Worm (Caenorhabditis elegans) whole organism, L4 larva: Measurements from ENCODE around the gene egl-36.

Experiments
- F10B5.3 ChIP-seq: sonication (generic microtip); optimal IDR thresholded peaks from 2 replicates; lab custom pipeline; 2016; ENCODE audit warnings: mild to moderate bottlenecking, missing genetic modification characterization, missing compliant biosample characterization
- F49E8.2 ChIP-seq: sonication (generic microtip); optimal IDR thresholded peaks from 2 replicates; lab custom pipeline; 2016; ENCODE audit warnings: missing compliant biosample characterization, mild to moderate bottlenecking, missing genetic modification characterization, borderline replicate concordance
- T20F7.1 ChIP-seq: fragments of 200-800 bp; sonication (Bioruptor generic); optimal IDR thresholded peaks from 2 replicates; lab custom pipeline; 2018; ENCODE audit warnings: mild to moderate bottlenecking, missing genetic modification characterization, missing compliant biosample characterization
- ZK337.2 ChIP-seq: fragments of 200-800 bp; sonication (Bioruptor generic); IDR thresholded peaks from 2 replicates; pipeline ENCODE4 v1.3.6; 2022; ENCODE audit warnings: missing genetic modification reagents, missing genetic modification characterization, missing compliant biosample characterization
- aha-1 ChIP-seq: fragments of 150-350 bp; peaks from one replicate; lab custom pipeline; 2014; ENCODE audit warnings: missing biosample characterization, missing genetic modification characterization
- ceh-20 ChIP-seq: fragments of 200-800 bp; sonication (Bioruptor generic); IDR thresholded peaks from 2 replicates; pipeline ENCODE4 v1.3.6; 2022; ENCODE audit warnings: missing genetic modification reagents, missing genetic modification characterization, missing compliant biosample characterization
- ceh-28 ChIP-seq: fragments of 150-350 bp; optimal IDR thresholded peaks from 2 replicates; lab custom pipeline; 2014; ENCODE audit warnings: missing biosample characterization, missing genetic modification reagents, missing genetic modification characterization
- ceh-32 ChIP-seq: sonication (generic microtip); optimal IDR thresholded peaks from 2 replicates; lab custom pipeline; 2016; ENCODE audit warnings: mild to moderate bottlenecking, missing genetic modification characterization, missing compliant biosample characterization; ENCODE audit not compliant: poor library complexity
- ceh-44 ChIP-seq: fragments of 200-800 bp; sonication (Bioruptor generic); IDR thresholded peaks from 2 replicates; pipeline ENCODE4 v1.3.6; 2022; ENCODE audit warnings: missing genetic modification reagents, missing genetic modification characterization, missing compliant biosample characterization
- ceh-82 ChIP-seq: sonication (generic microtip); optimal IDR thresholded peaks from 2 replicates; lab custom pipeline; 2017; ENCODE audit warnings: missing biosample characterization, missing genetic modification characterization
- cey-2 ChIP-seq: sonication (generic microtip); optimal IDR thresholded peaks from 3 replicates; lab custom pipeline; 2017; ENCODE audit warnings: missing genetic modification characterization, mild to moderate bottlenecking, missing compliant biosample characterization, antibody characterized with exemption, borderline replicate concordance; ENCODE audit not compliant: insufficient read depth
- ctbp-1 ChIP-seq: fragments of 200-800 bp; sonication (Bioruptor generic); IDR thresholded peaks from 2 replicates; pipeline ENCODE4 v1.3.6; 2022; ENCODE audit warnings: missing genetic modification reagents, missing genetic modification characterization, missing compliant biosample characterization
- daf-12 ChIP-seq: fragments of 150-350 bp; optimal IDR thresholded peaks from 2 replicates; lab custom pipeline; 2014; ENCODE audit warnings: missing biosample characterization, missing genetic modification reagents, missing genetic modification characterization
- daf-19 ChIP-seq: fragments of 200-800 bp; sonication (Bioruptor generic); conservative IDR thresholded peaks from 2 replicates; pipeline ENCODE4 v1.3.6; 2022; ENCODE audit warnings: missing genetic modification characterization, missing compliant biosample characterization
- dmd-6 ChIP-seq: fragments of 200-800 bp; sonication (Bioruptor generic); IDR thresholded peaks from 2 replicates; pipeline ENCODE4 v1.3.6; 2022; ENCODE audit warnings: missing genetic modification reagents, missing genetic modification characterization, missing compliant biosample characterization
- dmd-9 ChIP-seq: fragments of 200-800 bp; sonication (Bioruptor generic); IDR thresholded peaks from 2 replicates; pipeline ENCODE4 v1.3.6; 2022; ENCODE audit warnings: missing genetic modification reagents, missing genetic modification characterization, missing compliant biosample characterization
- dve-1 ChIP-seq: sonication (generic microtip); optimal IDR thresholded peaks from 2 replicates; lab custom pipeline; 2017; ENCODE audit warnings: antibody characterized with exemption, mild to moderate bottlenecking, missing genetic modification characterization, missing compliant biosample characterization; ENCODE audit not compliant: insufficient read depth
- fkh-10 ChIP-seq: fragments of 150-350 bp; optimal IDR thresholded peaks from 2 replicates; lab custom pipeline; 2014; ENCODE audit warnings: missing biosample characterization, missing genetic modification reagents, missing genetic modification characterization
- fos-1 ChIP-seq: fragments of 150-350 bp; optimal IDR thresholded peaks from 2 replicates; lab custom pipeline; 2014; ENCODE audit warnings: missing biosample characterization, missing genetic modification characterization
- gei-8 ChIP-seq: fragments of 200-800 bp; sonication (Bioruptor generic); optimal IDR thresholded peaks from 2 replicates; lab custom pipeline; 2018; ENCODE audit warnings: mild to moderate bottlenecking, missing genetic modification characterization, missing compliant biosample characterization
- hlh-30 ChIP-seq: sonication (generic microtip); optimal IDR thresholded peaks from 2 replicates; lab custom pipeline; 2017; ENCODE audit warnings: antibody characterized with exemption, mild to moderate bottlenecking, missing genetic modification characterization, missing compliant biosample characterization; ENCODE audit not compliant: insufficient read depth
- lim-7 ChIP-seq: fragments of 200-800 bp; sonication (Bioruptor generic); IDR thresholded peaks from 2 replicates; pipeline ENCODE4 v1.3.6; 2022; ENCODE audit warnings: missing genetic modification characterization, missing compliant biosample characterization
- lin-1 ChIP-seq: fragments of 200-800 bp; sonication (Bioruptor generic); IDR thresholded peaks from 2 replicates; pipeline ENCODE4 v1.3.6; 2022; ENCODE audit warnings: missing genetic modification reagents, missing genetic modification characterization, missing compliant biosample characterization
- lin-15B ChIP-seq: fragments of 150-350 bp; sonication (generic microtip); optimal IDR thresholded peaks from 3 replicates; lab custom pipeline; 2014; ENCODE audit warnings: missing biosample characterization, missing genetic modification characterization
- lin-39 ChIP-seq: fragments of 150-350 bp; optimal IDR thresholded peaks from 2 replicates; lab custom pipeline; 2014; ENCODE audit warnings: missing biosample characterization, missing genetic modification reagents, missing genetic modification characterization
- lir-3 ChIP-seq: sonication (generic microtip); optimal IDR thresholded peaks from 2 replicates; lab custom pipeline; 2016; ENCODE audit warnings: mild to moderate bottlenecking, missing genetic modification characterization, missing compliant biosample characterization
- lsy-2 ChIP-seq, 2 experiments: fragments of 150-350 bp in 1 of 2; sonication (generic microtip) in 1 of 2; optimal IDR thresholded peaks; 2 replicates each; lab custom pipeline; 2014 to 2017; ENCODE audit warnings: missing biosample characterization in 2 of 2, missing genetic modification characterization in 2 of 2
- mdl-1 ChIP-seq, 2 experiments: fragments of 150-350 bp in 1 of 2; sonication (generic microtip) in 1 of 2; optimal IDR thresholded peaks; 2 replicates each; lab custom pipeline; 2014 to 2017; ENCODE audit warnings: missing biosample characterization in 2 of 2, missing genetic modification characterization in 2 of 2
- mdt-29 ChIP-seq: fragments of 200-800 bp; sonication (Bioruptor generic); IDR thresholded peaks from 2 replicates; pipeline ENCODE4 v1.3.6; 2022; ENCODE audit warnings: missing genetic modification reagents, missing genetic modification characterization, missing compliant biosample characterization
- mep-1 ChIP-seq: fragments of 150-350 bp; sonication (generic microtip); optimal IDR thresholded peaks from 3 replicates; lab custom pipeline; 2014; ENCODE audit warnings: missing biosample characterization, missing genetic modification characterization
- mes-2 ChIP-seq: sonication (generic microtip); optimal IDR thresholded peaks from 2 replicates; lab custom pipeline; 2016; ENCODE audit warnings: missing genotype, mild to moderate bottlenecking, missing genetic modification characterization, missing compliant biosample characterization; ENCODE audit not compliant: poor library complexity, severe bottlenecking
- nhr-111 ChIP-seq: fragments of 200-800 bp; sonication (Bioruptor generic); optimal IDR thresholded peaks from 2 replicates; lab custom pipeline; 2018; ENCODE audit warnings: mild to moderate bottlenecking, missing genetic modification characterization, missing compliant biosample characterization
- nhr-25 ChIP-seq: sonication (generic microtip); optimal IDR thresholded peaks from 2 replicates; lab custom pipeline; 2017; ENCODE audit warnings: missing genetic modification characterization, mild to moderate bottlenecking, missing compliant biosample characterization, antibody characterized with exemption, moderate library complexity, borderline replicate concordance; ENCODE audit not compliant: insufficient read depth
- nhr-28 ChIP-seq: fragments of 150-350 bp; optimal IDR thresholded peaks from 2 replicates; lab custom pipeline; 2014; ENCODE audit warnings: missing biosample characterization, missing genetic modification characterization
- nhr-48 ChIP-seq: sonication (generic microtip); optimal IDR thresholded peaks from 2 replicates; lab custom pipeline; 2016; ENCODE audit warnings: mild to moderate bottlenecking, missing genetic modification characterization, missing compliant biosample characterization
- nhr-6 ChIP-seq: fragments of 150-350 bp; optimal IDR thresholded peaks from 2 replicates; lab custom pipeline; 2014; ENCODE audit warnings: missing biosample characterization, missing genetic modification characterization
- nhr-76 ChIP-seq: fragments of 150-350 bp; optimal IDR thresholded peaks from 2 replicates; lab custom pipeline; 2014; ENCODE audit warnings: missing biosample characterization, missing genetic modification characterization
- nhr-77 ChIP-seq: fragments of 150-350 bp; optimal IDR thresholded peaks from 2 replicates; lab custom pipeline; 2014; ENCODE audit warnings: missing biosample characterization, missing genetic modification characterization
- pha-4 ChIP-seq, 2 experiments: fragments of 150-350 bp in 1 of 2; fragments of 200-800 bp in 1 of 2; sonication (Bioruptor generic) in 1 of 2; IDR thresholded peaks in 1 of 2; optimal IDR thresholded peaks in 1 of 2; 2 replicates each; pipeline versions ENCODE4 v1.3.6 to Lab custom; 2014 to 2022; ENCODE audit warnings: missing genetic modification characterization in 2 of 2, missing genetic modification reagents in 2 of 2, missing biosample characterization in 1 of 2, missing compliant biosample characterization in 1 of 2
- rbr-2 ChIP-seq: sonication (generic microtip); optimal IDR thresholded peaks from 2 replicates; lab custom pipeline; 2016; ENCODE audit warnings: missing genotype, missing genetic modification characterization, missing compliant biosample characterization
- saeg-2 ChIP-seq: fragments of 200-800 bp; sonication (Bioruptor generic); IDR thresholded peaks from 2 replicates; pipeline ENCODE4 v1.3.6; 2022; ENCODE audit warnings: missing genetic modification reagents, missing genetic modification characterization, missing compliant biosample characterization
- sdz-12 ChIP-seq: fragments of 200-800 bp; sonication (Bioruptor generic); optimal IDR thresholded peaks from 2 replicates; lab custom pipeline; 2018; ENCODE audit warnings: mild to moderate bottlenecking, missing genetic modification characterization, missing compliant biosample characterization
- set-16 ChIP-seq: fragments of 200-800 bp; sonication (Bioruptor generic); IDR thresholded peaks from 2 replicates; pipeline ENCODE4 v1.3.6; 2022; ENCODE audit warnings: missing genetic modification reagents, missing genetic modification characterization, missing compliant biosample characterization
- skn-1 ChIP-seq: fragments of 150-350 bp; optimal IDR thresholded peaks from 2 replicates; lab custom pipeline; 2014; ENCODE audit warnings: missing biosample characterization, missing genetic modification characterization
- spr-1 ChIP-seq: sonication (generic microtip); optimal IDR thresholded peaks from 2 replicates; lab custom pipeline; 2016; ENCODE audit warnings: mild to moderate bottlenecking, missing genetic modification characterization, missing compliant biosample characterization
- zag-1 ChIP-seq: fragments of 150-350 bp; optimal IDR thresholded peaks from 2 replicates; lab custom pipeline; 2014; ENCODE audit warnings: missing biosample characterization, missing genetic modification characterization
- zip-11 ChIP-seq: fragments of 200-800 bp; sonication (Bioruptor generic); IDR thresholded peaks from 2 replicates; pipeline ENCODE4 v1.3.6; 2022; ENCODE audit warnings: missing genetic modification characterization, missing compliant biosample characterization
- zip-2 ChIP-seq: fragments of 150-350 bp; optimal IDR thresholded peaks from 2 replicates; lab custom pipeline; 2014; ENCODE audit warnings: missing biosample characterization, missing genetic modification characterization
- ztf-7 ChIP-seq: fragments of 150-350 bp; optimal IDR thresholded peaks from 2 replicates; lab custom pipeline; 2014; ENCODE audit warnings: missing biosample characterization, missing genetic modification characterization

The egl-36 gene

ce11 chrX:10770988-10771496 lies 36.9 kb downstream of the egl-36 start (continued):
- TF ChIP-seq zip-2 (tag; lab: Kevin White, UChicago), result peak; percentile 48
- peak; percentile 80 for TF ChIP-seq fkh-10 (GFP tag; lab: Kevin White, UChicago)
- TF ChIP-seq ceh-44 (GFP tag; lab: Robert Waterston, UW), result no peak
- TF ChIP-seq ceh-32 (tag; lab: Kevin White, UChicago), result no peak
- no peak for TF ChIP-seq lir-3
- TF ChIP-seq nhr-76 (tag; lab: Kevin White, UChicago), result peak; percentile 72
- no peak for TF ChIP-seq daf-12
- peak; percentile 91 for TF ChIP-seq dve-1
- TF ChIP-seq sdz-12 (GFP tag; lab: Kevin White, UChicago), result no peak
- TF ChIP-seq spr-1 (tag; lab: Kevin White, UChicago), result peak; percentile 50
- peak; percentile 67 for TF ChIP-seq cey-2 (tag; lab: Kevin White, UChicago)
- peak; percentile 46 for TF ChIP-seq T20F7.1 (GFP tag; lab: Kevin White, UChicago)
- peak; percentile 93 for TF ChIP-seq dmd-6 (GFP tag; lab: Robert Waterston, UW)
- no peak for TF ChIP-seq saeg-2
- TF ChIP-seq mdl-1 (tag; optimal IDR thresholded peaks at IDR 0.05; lab: Kevin White, UChicago), result peak; percentile 62 to 91
- TF ChIP-seq zip-11 (GFP tag; lab: Robert Waterston, UW), result no peak
- TF ChIP-seq hlh-30 (tag; lab: Kevin White, UChicago), result peak; percentile 97
- TF ChIP-seq ztf-7 (tag; lab: Kevin White, UChicago), result no peak
- TF ChIP-seq ZK337.2 (GFP tag; lab: Robert Waterston, UW), result no peak
- peak; percentile 93 for TF ChIP-seq mep-1 (tag; lab: Kevin White, UChicago)
- no peak for TF ChIP-seq mdt-29 (GFP tag; lab: Robert Waterston, UW)
- peak; percentile 97 for TF ChIP-seq aha-1 (tag; lab: Kevin White, UChicago)
- no peak for TF ChIP-seq daf-19 (GFP tag; lab: Robert Waterston, UW)

- TF ChIP-seq ctbp-1 (GFP tag; lab: Robert Waterston, UW) (0 out of 2 replicates have a peak, but pooled peaks have one; percentile 9), nhr-28 (peak; percentile 92), lin-1 (GFP tag; lab: Robert Waterston, UW) (peak; percentile 60; the same call in 1 of the 2 replicates), ceh-82 (no peak), nhr-6 (tag; lab: Kevin White, UChicago) (peak; percentile 55), fos-1 (tag; lab: Kevin White, UChicago) (peak; percentile 24), F10B5.3 (tag; lab: Kevin White, UChicago) (no peak), daf-12 (no peak), ceh-20 (GFP tag; lab: Robert Waterston, UW) (0 out of 2 replicates have a peak, but pooled peaks have one; percentile 38), set-16 (GFP tag; lab: Robert Waterston, UW) (no peak), pha-4 (GFP tag; IDR thresholded peaks at IDR 0.05; lab: Robert Waterston, UW) (0 out of 2 replicates have a peak, but pooled peaks have one; percentile 46), pha-4 (tag; optimal IDR thresholded peaks at IDR 0.05; lab: Kevin White, UChicago) (peak; percentile 45), dmd-9 (GFP tag; lab: Robert Waterston, UW) (no peak), F49E8.2 (no peak), skn-1 (tag; lab: Kevin White, UChicago) (no peak), rbr-2 (tag; lab: Kevin White, UChicago) (peak; percentile 13), lin-39 (tag; lab: Kevin White, UChicago) (no peak), lsy-2 (tag; optimal IDR thresholded peaks at IDR 0.05; lab: Kevin White, UChicago) (peak; percentile 68 to 70), mep-1 (tag; lab: Kevin White, UChicago) (peak; percentile 68), nhr-25 (peak; percentile 57), lim-7 (GFP tag; lab: Robert Waterston, UW) (no peak), nhr-111 (GFP tag; lab: Kevin White, UChicago) (no peak), gei-8 (peak; percentile 48), lin-15B (no peak), nhr-48 (tag; lab: Kevin White, UChicago) (peak; percentile 74), ceh-28 (peak; percentile 57), zag-1 (tag; lab: Kevin White, UChicago) (no peak), mes-2 (tag; lab: Kevin White, UChicago) (peak; percentile 59), fkh-10 (GFP tag; lab: Kevin White, UChicago) (no peak), nhr-77 (tag; lab: Kevin White, UChicago) (peak; percentile 90)
These were observed 38.0 kb downstream of the egl-36 start for ce11 chrX:10772165-10772584.
